Fruit fly (Drosophila melanogaster): ENCODE measurements around the gene CG31142.

DNA sequence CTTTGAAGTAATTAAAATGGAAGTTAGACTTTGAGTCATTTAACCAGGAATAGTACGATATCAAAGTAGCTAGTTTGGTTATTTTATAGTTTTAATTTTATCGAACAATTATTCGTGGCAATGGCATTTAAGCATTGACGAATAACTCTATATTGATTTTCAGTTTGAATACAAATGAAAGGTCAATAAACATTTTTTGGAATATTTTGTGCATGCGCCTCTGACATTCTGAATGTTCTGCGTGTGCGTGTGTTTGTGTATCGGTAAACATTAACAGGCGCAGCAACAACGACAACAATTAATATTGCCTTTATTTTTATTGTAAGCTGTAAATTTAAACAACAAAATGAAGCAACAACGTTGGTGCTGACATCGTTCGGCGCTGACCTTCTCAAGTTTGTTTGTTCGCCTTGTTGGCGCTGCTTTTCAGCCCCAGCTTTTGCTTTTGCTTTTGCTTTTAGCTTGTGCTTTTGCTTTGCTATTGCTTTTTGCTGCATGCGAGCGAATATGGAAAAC is 19.6 kb upstream of the CG31142 start:
- TF ChIP-seq CG13204 (GFP tag; optimal IDR thresholded peaks at IDR 0.05): peak; percentile 68
- peak; percentile 74 for TF ChIP-seq CG17806 (tag; optimal IDR thresholded peaks at IDR 0.05)
- peak; percentile 63 for TF ChIP-seq Pif1B (GFP tag; optimal IDR thresholded peaks at IDR 0.05)
- no peak for TF ChIP-seq fd96Ca (GFP tag; IDR thresholded peaks at IDR 0.05)
- TF ChIP-seq CG15710 (tag; optimal IDR thresholded peaks at IDR 0.05): peak; percentile 86
- TF ChIP-seq EcR (GFP tag; optimal IDR thresholded peaks at IDR 0.05): peak; percentile 78
- no peak for TF ChIP-seq CG8301 (tag; optimal IDR thresholded peaks at IDR 0.05)
- TF ChIP-seq CG8159 (tag; optimal IDR thresholded peaks at IDR 0.05): peak; percentile 86
- TF ChIP-seq gl (tag; optimal IDR thresholded peaks at IDR 0.05): peak; percentile 32
- no peak for TF ChIP-seq rn (GFP tag; IDR thresholded peaks at IDR 0.05)
- no peak for TF ChIP-seq CG12605 (GFP tag; IDR thresholded peaks at IDR 0.05)
- TF ChIP-seq CG10348 (GFP tag; IDR thresholded peaks at IDR 0.05): no peak
- no peak for TF ChIP-seq CG4496 (GFP tag; IDR thresholded peaks at IDR 0.05)

Data from whole organism, pupa.